Worm (Caenorhabditis elegans): ENCODE results near the gene sto-5.

DNA sequence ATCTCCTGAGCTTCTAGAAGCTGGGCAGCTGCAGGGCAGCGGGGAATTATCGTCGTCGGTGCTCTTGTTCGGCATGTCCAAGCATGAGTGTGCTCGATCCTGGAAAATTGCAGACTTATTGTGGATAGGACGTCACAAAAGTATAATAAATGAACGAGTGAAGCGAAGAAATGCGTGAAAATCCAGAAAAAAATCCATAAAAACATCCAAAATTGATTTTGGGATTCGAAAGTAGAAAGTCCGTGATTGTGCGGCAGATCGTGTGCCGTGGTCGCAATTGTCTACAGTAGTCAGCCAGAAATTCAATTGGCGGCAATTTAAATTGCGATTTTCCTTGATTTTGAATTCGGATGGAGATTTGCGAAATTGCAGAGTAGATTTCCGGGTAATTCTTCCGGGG lies 11.0 kb upstream of the sto-5 start, which contains the start of gene F41G4.7:
- no peak for TF ChIP-seq jun-1 (tag; optimal IDR thresholded peaks at IDR 0.05)
- no peak for TF ChIP-seq hlh-11 (tag; optimal IDR thresholded peaks at IDR 0.05)
- TF ChIP-seq madf-5 (GFP tag; IDR thresholded peaks at IDR 0.05): no peak
- no peak for TF ChIP-seq pqm-1 (tag; optimal IDR thresholded peaks at IDR 0.05)
- TF ChIP-seq lsy-2 (tag; optimal IDR thresholded peaks at IDR 0.05): no peak
- no peak for TF ChIP-seq zip-11 (GFP tag; IDR thresholded peaks at IDR 0.05)
- TF ChIP-seq nhr-6 (tag; optimal IDR thresholded peaks at IDR 0.05): no peak
- no peak for TF ChIP-seq zfp-2 (tag; optimal IDR thresholded peaks at IDR 0.05)
- TF ChIP-seq spr-3 (GFP tag; optimal IDR thresholded peaks at IDR 0.05): no peak

Data from whole organism, L4 larva.